Worm (Caenorhabditis elegans) whole organism, L3 larva: ENCODE measurements around the gene agl-1.
A peak's percentile ranks its signal among the peaks of the same experiment; 100 is the strongest.

ENCODE experiments used
- R02D3.7 ChIP-seq: fragments of 150-350 bp; optimal IDR thresholded peaks from 2 replicates; lab custom pipeline; 2014; ENCODE audit warnings: missing biosample characterization, missing genetic modification characterization
- ceh-82 ChIP-seq: fragments of 150-350 bp; optimal IDR thresholded peaks from 2 replicates; lab custom pipeline; 2014; ENCODE audit warnings: missing biosample characterization, missing genetic modification characterization
- egl-27 ChIP-seq: sonication (generic microtip); optimal IDR thresholded peaks from 4 replicates; lab custom pipeline; 2017; ENCODE audit warnings: missing biosample characterization, missing genetic modification reagents, missing genetic modification characterization
- lsy-12 ChIP-seq: sonication (generic microtip); optimal IDR thresholded peaks from 2 replicates; lab custom pipeline; 2016; ENCODE audit warnings: mild to moderate bottlenecking, missing genetic modification characterization, missing compliant biosample characterization
- nhr-237 ChIP-seq: fragments of 150-350 bp; optimal IDR thresholded peaks from 2 replicates; lab custom pipeline; 2014; ENCODE audit warnings: missing biosample characterization, missing genetic modification characterization
- nhr-76 ChIP-seq: fragments of 150-350 bp; sonication (generic microtip); optimal IDR thresholded peaks from 5 replicates; lab custom pipeline; 2014; ENCODE audit warnings: missing biosample characterization, missing genetic modification characterization
- pqm-1 ChIP-seq: fragments of 150-350 bp; optimal IDR thresholded peaks from 2 replicates; lab custom pipeline; 2017; ENCODE audit warnings: missing biosample characterization, missing genetic modification characterization, inconsistent platforms

DNA sequence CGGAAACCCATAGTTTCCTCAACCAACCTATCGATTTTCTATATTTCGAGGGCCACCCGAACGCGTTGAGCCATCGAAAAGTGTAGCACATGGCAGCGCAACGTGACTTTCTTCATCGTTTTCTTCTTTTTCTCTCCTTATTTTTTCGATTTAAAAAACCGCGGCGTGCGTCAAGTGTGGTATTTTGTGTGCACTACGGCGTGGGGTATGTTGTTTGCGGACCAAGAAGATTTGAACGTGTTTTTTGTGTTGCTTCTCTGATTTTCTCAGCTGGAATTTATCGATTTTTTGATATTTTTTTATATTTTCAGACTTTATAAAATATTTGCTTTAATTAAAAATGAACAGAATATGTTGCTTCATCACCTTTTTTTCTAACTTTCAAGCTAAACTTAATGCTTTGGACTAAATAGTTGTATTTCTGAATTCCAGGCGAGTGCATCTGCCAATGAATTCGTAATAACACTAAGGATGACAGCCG lies at the start of gene agl-1, which contains the start of gene pfs-2:
- no peak for TF ChIP-seq ceh-82 (tag; lab: Kevin White, UChicago)
- no peak for TF ChIP-seq nhr-237
- peak; percentile 60 for TF ChIP-seq R02D3.7 (tag; lab: Kevin White, UChicago)
- no peak for TF ChIP-seq nhr-76 (tag; lab: Kevin White, UChicago)
- TF ChIP-seq egl-27 (tag; lab: Kevin White, UChicago), result no peak
- no peak for TF ChIP-seq lsy-12
- no peak for TF ChIP-seq pqm-1
